Fruit fly (Drosophila melanogaster): Measurements from ENCODE around the gene Tango6.

- TF ChIP-seq CG4854 (GFP tag; optimal IDR thresholded peaks at IDR 0.05) (no peak), scrt (GFP tag; optimal IDR thresholded peaks at IDR 0.05) (no peak), CG32767 (GFP tag; IDR thresholded peaks at IDR 0.05) (no peak), usp (GFP tag; optimal IDR thresholded peaks at IDR 0.05) (no peak), CG7357 (GFP tag; IDR thresholded peaks at IDR 0.05) (no peak), oc (tag; optimal IDR thresholded peaks at IDR 0.05) (no peak), Hand (GFP tag; optimal IDR thresholded peaks at IDR 0.05) (no peak), grau (tag; optimal IDR thresholded peaks at IDR 0.05) (peak; percentile 24)
These were observed 17.2 kb upstream of the Tango6 start, which contains the start of gene Nedd8 for dm6 chr2L:18951674-18952073.
